Worm (Caenorhabditis elegans): Measurements from ENCODE around the gene soc-2.

The soc-2 gene

ce11 chrIV:5101945-5102344, 50.3 kb downstream of the soc-2 start:
- TF ChIP-seq nhr-47 (tag; optimal IDR thresholded peaks at IDR 0.05), result peak; percentile 22
- peak; percentile 27 for TF ChIP-seq nhr-71 (tag; optimal IDR thresholded peaks at IDR 0.05)
- no peak for TF ChIP-seq hlh-17 (GFP tag; optimal IDR thresholded peaks at IDR 0.05; ENCODE audit: borderline replicate concordance)
- no peak for TF ChIP-seq nhr-20 (tag; optimal IDR thresholded peaks at IDR 0.05)
- TF ChIP-seq egl-13 (tag; optimal IDR thresholded peaks at IDR 0.05), result peak; percentile 24
- TF ChIP-seq ceh-63 (GFP tag; optimal IDR thresholded peaks at IDR 0.05), result no peak
- no peak for TF ChIP-seq efl-1 (optimal IDR thresholded peaks at IDR 0.05)
- TF ChIP-seq efl-1 (GFP tag; optimal IDR thresholded peaks at IDR 0.05 in 1 of 2), result no peak
- TF ChIP-seq pag-3 (tag; optimal IDR thresholded peaks at IDR 0.05; ENCODE audit: borderline replicate concordance, insufficient read depth), result no peak
- TF ChIP-seq mab-9 (GFP tag; IDR thresholded peaks at IDR 0.05), result no peak
- TF ChIP-seq ceh-90 (tag; optimal IDR thresholded peaks at IDR 0.05), result no peak
- TF ChIP-seq dsc-1 (tag; optimal IDR thresholded peaks at IDR 0.05), result peak; percentile 67
- TF ChIP-seq hlh-4 (tag; optimal IDR thresholded peaks at IDR 0.05), result peak; percentile 69
- TF ChIP-seq nhr-11 (tag; optimal IDR thresholded peaks at IDR 0.05), result no peak
- no peak for TF ChIP-seq ces-1 (GFP tag; optimal IDR thresholded peaks at IDR 0.05)
- no peak for TF ChIP-seq snpc-4 (tag; optimal IDR thresholded peaks at IDR 0.05)
- no peak for TF ChIP-seq jun-1 (tag; optimal IDR thresholded peaks at IDR 0.05)

DNA sequence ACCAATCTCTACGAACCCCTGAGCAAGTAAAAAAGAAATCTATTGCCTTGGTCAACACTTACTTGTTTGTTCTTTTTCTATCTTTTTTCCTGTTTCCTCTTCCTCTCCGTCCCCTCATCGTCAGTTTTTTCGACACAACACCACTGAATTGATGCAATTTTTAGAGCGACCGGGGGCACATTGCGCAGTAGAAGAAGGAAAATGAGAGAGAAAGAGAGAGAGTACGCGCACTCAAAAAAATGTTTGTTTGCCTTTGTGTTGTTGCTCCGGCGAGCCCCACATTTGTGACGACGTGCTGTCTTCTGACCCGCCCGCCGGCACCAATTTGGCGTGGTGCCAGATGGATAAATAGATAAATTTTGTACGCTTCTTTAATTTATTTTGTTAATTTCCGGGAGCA, 52.1 kb downstream of the soc-2 start:
- no peak for TF ChIP-seq sox-4 (tag; optimal IDR thresholded peaks at IDR 0.05)
- TF ChIP-seq fkh-10 (GFP tag; optimal IDR thresholded peaks at IDR 0.05), result peak; percentile 26
- peak in 1 of 3 experiments; percentile 29 for TF ChIP-seq dpl-1 (GFP tag; optimal IDR thresholded peaks at IDR 0.05)
- TF ChIP-seq egl-27 (tag; optimal IDR thresholded peaks at IDR 0.05), result no peak
- TF ChIP-seq efl-1 (optimal IDR thresholded peaks at IDR 0.05), result peak in 1 of 2 experiments; percentile 1
- peak in 1 of 2 experiments; percentile 71 for TF ChIP-seq efl-1 (GFP tag; optimal IDR thresholded peaks at IDR 0.05 in 1 of 2)
- TF ChIP-seq pax-3 (tag; optimal IDR thresholded peaks at IDR 0.05), result no peak
- TF ChIP-seq ceh-82 (tag; optimal IDR thresholded peaks at IDR 0.05), result peak in 2 of 3 experiments; percentile 2 to 51
- peak; percentile 47 for TF ChIP-seq nhr-47 (tag; optimal IDR thresholded peaks at IDR 0.05)
- TF ChIP-seq mep-1 (tag; optimal IDR thresholded peaks at IDR 0.05), result peak; percentile 23
- peak; percentile 4 for TF ChIP-seq snu-23 (GFP tag; optimal IDR thresholded peaks at IDR 0.05)
- peak; percentile 17 for TF ChIP-seq tbx-2 (tag; optimal IDR thresholded peaks at IDR 0.05)
- peak; percentile 9 for TF ChIP-seq swsn-7 (tag; optimal IDR thresholded peaks at IDR 0.05)
- TF ChIP-seq nhr-71 (tag; optimal IDR thresholded peaks at IDR 0.05), result peak; percentile 17
- TF ChIP-seq nhr-19 (GFP tag; conservative IDR thresholded peaks at IDR 0.05), result peak; percentile 28; the same call in 1 of the 2 replicates
- TF ChIP-seq aha-1 (tag; optimal IDR thresholded peaks at IDR 0.05), result no peak
- TF ChIP-seq lin-39 (tag; optimal IDR thresholded peaks at IDR 0.05), result no peak
- TF ChIP-seq lsy-2 (tag; optimal IDR thresholded peaks at IDR 0.05), result peak in 1 of 2 experiments; percentile 44
- TF ChIP-seq fkh-8 (tag; optimal IDR thresholded peaks at IDR 0.05), result peak; percentile 25
- peak; percentile 89 for TF ChIP-seq lin-14 (GFP tag; optimal IDR thresholded peaks at IDR 0.05)
- no peak for TF ChIP-seq grh-1 (GFP tag; IDR thresholded peaks at IDR 0.05)

ce11 chrIV:5093462-5093861, 58.8 kb downstream of the soc-2 start:
- TF ChIP-seq nhr-19 (GFP tag; conservative IDR thresholded peaks at IDR 0.05), result no peak
- TF ChIP-seq nhr-71 (tag; optimal IDR thresholded peaks at IDR 0.05), result no peak
- no peak for TF ChIP-seq ces-1 (GFP tag; optimal IDR thresholded peaks at IDR 0.05)
- TF ChIP-seq swsn-7 (tag; optimal IDR thresholded peaks at IDR 0.05), result no peak
- TF ChIP-seq lsy-2 (tag; optimal IDR thresholded peaks at IDR 0.05), result no peak
- no peak for TF ChIP-seq ets-5 (GFP tag; IDR thresholded peaks at IDR 0.05)
- no peak for TF ChIP-seq nhr-12 (tag; optimal IDR thresholded peaks at IDR 0.05)
- TF ChIP-seq isw-1 (GFP tag; IDR thresholded peaks at IDR 0.05), result no peak
- TF ChIP-seq dsc-1 (tag; optimal IDR thresholded peaks at IDR 0.05), result no peak
- no peak for TF ChIP-seq mab-9 (GFP tag; IDR thresholded peaks at IDR 0.05)
- TF ChIP-seq ama-1 (optimal IDR thresholded peaks at IDR 0.05), result no peak
- no peak for TF ChIP-seq lin-15B (tag; optimal IDR thresholded peaks at IDR 0.05)
- no peak for TF ChIP-seq lin-14 (GFP tag; optimal IDR thresholded peaks at IDR 0.05)
